Fruit fly (Drosophila melanogaster): ENCODE measurements around the gene tut.

dm6 chr3L:8202317-8202842 lies 8.2 kb downstream of the tut start, which contains the start of the genes CG7366 and CG13679:
- no peak for TF ChIP-seq EcR (GFP tag; optimal IDR thresholded peaks at IDR 0.05)
- TF ChIP-seq CG17806 (tag; optimal IDR thresholded peaks at IDR 0.05) = no peak
- TF ChIP-seq rn (GFP tag; IDR thresholded peaks at IDR 0.05) = no peak
- TF ChIP-seq CG34367 (tag; optimal IDR thresholded peaks at IDR 0.05) = no peak
- TF ChIP-seq CG12605 (GFP tag; IDR thresholded peaks at IDR 0.05) = no peak
- no peak for TF ChIP-seq gl (tag; optimal IDR thresholded peaks at IDR 0.05)
- TF ChIP-seq Snoo (tag; optimal IDR thresholded peaks at IDR 0.05) = no peak
- TF ChIP-seq CG13204 (GFP tag; optimal IDR thresholded peaks at IDR 0.05) = no peak
- no peak for TF ChIP-seq CG9948 (tag; optimal IDR thresholded peaks at IDR 0.05)
